Worm (Caenorhabditis elegans) whole organism, L2 larva: ENCODE results near the gene gba-1.

Source experiments
- F13H6.1 ChIP-seq: sonication (generic microtip); optimal IDR thresholded peaks from 2 replicates; lab custom pipeline; 2016; ENCODE audit warnings: missing genetic modification characterization, missing compliant biosample characterization
- R02D3.7 ChIP-seq: fragments of 150-350 bp; optimal IDR thresholded peaks from 2 replicates; lab custom pipeline; 2014; ENCODE audit warnings: missing biosample characterization, missing genetic modification characterization
- Y55F3AM.14 ChIP-seq: fragments of 200-800 bp; sonication (Bioruptor generic); optimal IDR thresholded peaks from 2 replicates; lab custom pipeline; 2018; ENCODE audit warnings: mild to moderate bottlenecking, missing genetic modification characterization, missing compliant biosample characterization
- ZK546.5 ChIP-seq: sonication (generic microtip); optimal IDR thresholded peaks from 2 replicates; lab custom pipeline; 2017; ENCODE audit warnings: missing biosample characterization, missing genetic modification characterization
- alr-1 ChIP-seq: fragments of 150-350 bp; optimal IDR thresholded peaks from 2 replicates; lab custom pipeline; 2014; ENCODE audit warnings: missing biosample characterization, missing genetic modification characterization
- aly-2 ChIP-seq: fragments of 150-350 bp; optimal IDR thresholded peaks from 2 replicates; lab custom pipeline; 2014; ENCODE audit warnings: missing biosample characterization, missing genetic modification characterization
- ceh-16 ChIP-seq: fragments of 150-350 bp; optimal IDR thresholded peaks from 2 replicates; lab custom pipeline; 2014; ENCODE audit warnings: missing biosample characterization, missing genetic modification characterization
- ceh-82 ChIP-seq: fragments of 150-350 bp; optimal IDR thresholded peaks from 2 replicates; lab custom pipeline; 2014; ENCODE audit warnings: missing biosample characterization, missing genetic modification characterization
- elt-1 ChIP-seq: fragments of 150-350 bp; optimal IDR thresholded peaks from 2 replicates; lab custom pipeline; 2014; ENCODE audit warnings: missing biosample characterization, missing genetic modification characterization
- fos-1 ChIP-seq: fragments of 150-350 bp; optimal IDR thresholded peaks from 2 replicates; lab custom pipeline; 2014; ENCODE audit warnings: missing biosample characterization, missing genetic modification characterization
- gmeb-1 ChIP-seq: fragments of 150-350 bp; optimal IDR thresholded peaks from 2 replicates; lab custom pipeline; 2014; ENCODE audit warnings: missing biosample characterization, missing genetic modification characterization
- lin-13 ChIP-seq: fragments of 150-350 bp; optimal IDR thresholded peaks from 2 replicates; lab custom pipeline; 2014; ENCODE audit warnings: missing biosample characterization, missing genetic modification reagents, missing genetic modification characterization
- lin-39 ChIP-seq: fragments of 150-350 bp; optimal IDR thresholded peaks from 2 replicates; lab custom pipeline; 2014; ENCODE audit warnings: missing biosample characterization, missing genetic modification reagents, missing genetic modification characterization
- lsy-2 ChIP-seq, 2 experiments: fragments of 150-350 bp in 1 of 2; sonication (generic microtip) in 1 of 2; optimal IDR thresholded peaks; 2 replicates each; lab custom pipeline; 2014 to 2017; ENCODE audit warnings: missing biosample characterization in 2 of 2, missing genetic modification characterization in 2 of 2
- mab-5 ChIP-seq: fragments of 150-350 bp; optimal IDR thresholded peaks from 2 replicates; lab custom pipeline; 2014; ENCODE audit warnings: missing biosample characterization, missing genetic modification characterization
- mbf-1 ChIP-seq: sonication (generic microtip); optimal IDR thresholded peaks from 2 replicates; lab custom pipeline; 2017; ENCODE audit warnings: missing biosample characterization, missing genetic modification characterization
- mdl-1 ChIP-seq, 2 experiments: fragments of 150-350 bp in 1 of 2; sonication (generic microtip) in 1 of 2; optimal IDR thresholded peaks; 2 replicates each; lab custom pipeline; 2017; ENCODE audit warnings: missing biosample characterization in 2 of 2, missing genetic modification characterization in 2 of 2
- nhr-10 ChIP-seq: sonication (generic microtip); optimal IDR thresholded peaks from 2 replicates; lab custom pipeline; 2017; ENCODE audit warnings: missing biosample characterization, missing genetic modification characterization
- nhr-11 ChIP-seq: fragments of 150-350 bp; optimal IDR thresholded peaks from 2 replicates; lab custom pipeline; 2014; ENCODE audit warnings: missing biosample characterization, missing genetic modification characterization
- nhr-12 ChIP-seq: fragments of 150-350 bp; optimal IDR thresholded peaks from 2 replicates; lab custom pipeline; 2014; ENCODE audit warnings: missing biosample characterization, missing genetic modification characterization
- nhr-23 ChIP-seq: fragments of 150-350 bp; optimal IDR thresholded peaks from 2 replicates; lab custom pipeline; 2014; ENCODE audit warnings: missing biosample characterization, missing genetic modification reagents, missing genetic modification characterization
- nhr-6 ChIP-seq: fragments of 150-350 bp; optimal IDR thresholded peaks from 2 replicates; lab custom pipeline; 2014; ENCODE audit warnings: missing biosample characterization, missing genetic modification characterization
- sem-4 ChIP-seq: fragments of 150-350 bp; optimal IDR thresholded peaks from 2 replicates; lab custom pipeline; 2014; ENCODE audit warnings: missing biosample characterization, missing genetic modification reagents, missing genetic modification characterization
- skn-1 ChIP-seq: sonication (generic microtip); optimal IDR thresholded peaks from 2 replicates; lab custom pipeline; 2017; ENCODE audit warnings: missing biosample characterization, missing genetic modification characterization
- sma-3 ChIP-seq: sonication (generic microtip); optimal IDR thresholded peaks from 2 replicates; lab custom pipeline; 2016; ENCODE audit warnings: missing genetic modification reagents, missing genetic modification characterization, missing compliant biosample characterization
- sma-9 ChIP-seq, 2 experiments: fragments of 150-350 bp in 1 of 2; sonication (generic microtip) in 1 of 2; optimal IDR thresholded peaks; 2 replicates each; lab custom pipeline; 2014 to 2016; ENCODE audit warnings: missing genetic modification characterization in 2 of 2, mild to moderate bottlenecking in 1 of 2, missing biosample characterization in 1 of 2, missing compliant biosample characterization in 1 of 2, missing genetic modification reagents in 1 of 2, moderate library complexity in 1 of 2
- snpc-4 ChIP-seq: fragments of 150-350 bp; optimal IDR thresholded peaks from 2 replicates; lab custom pipeline; 2014; ENCODE audit warnings: missing biosample characterization, missing genetic modification characterization
- unc-55 ChIP-seq: fragments of 150-350 bp; sonication (generic microtip); optimal IDR thresholded peaks from 3 replicates; lab custom pipeline; 2014; ENCODE audit warnings: missing biosample characterization, missing genetic modification reagents, missing genetic modification characterization
- unc-62 ChIP-seq: fragments of 150-350 bp; optimal IDR thresholded peaks from 2 replicates; lab custom pipeline; 2014; ENCODE audit warnings: missing biosample characterization, missing genetic modification reagents, missing genetic modification characterization
- zag-1 ChIP-seq: fragments of 150-350 bp; optimal IDR thresholded peaks from 2 replicates; lab custom pipeline; 2014; ENCODE audit warnings: missing biosample characterization, missing genetic modification characterization
- ztf-1 ChIP-seq: fragments of 200-800 bp; sonication (Bioruptor generic); conservative IDR thresholded peaks from 2 replicates; pipeline ENCODE4 v1.3.6; 2022; ENCODE audit warnings: missing genetic modification characterization, missing compliant biosample characterization
- ztf-11 ChIP-seq: sonication (generic microtip); optimal IDR thresholded peaks from 2 replicates; lab custom pipeline; 2017; ENCODE audit warnings: missing biosample characterization, missing genetic modification characterization

Gene gba-1

DNA sequence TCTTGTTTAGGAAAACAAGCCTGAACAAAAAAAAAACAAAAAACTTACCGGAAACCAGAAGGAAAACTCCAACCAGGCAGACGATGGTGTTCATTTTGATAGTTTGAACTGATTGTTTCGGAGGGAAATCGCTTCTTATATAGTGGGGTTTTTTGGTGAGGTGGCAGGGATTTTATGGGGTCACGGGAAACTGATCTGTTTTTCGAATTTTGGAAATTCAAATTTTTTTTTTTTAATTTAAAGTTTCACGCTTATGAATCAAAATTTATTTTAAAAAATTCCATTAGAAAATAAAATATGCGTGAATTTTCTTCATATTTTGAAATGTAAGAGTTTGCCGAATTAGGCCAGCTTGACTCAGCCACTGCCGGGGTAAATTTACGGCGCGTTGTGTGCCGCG, 1.2 kb upstream of the gba-1 start, which contains the start of gene C33C12.7:
TSS of gene C33C12.7 (minus strand) at position 101 of the 400 bp plus-strand sequence.
- TF ChIP-seq mdl-1 (tag; optimal IDR thresholded peaks at IDR 0.05; lab: Kevin White, UChicago), result no peak
- TF ChIP-seq elt-1 (tag; lab: Kevin White, UChicago), result no peak
- TF ChIP-seq sma-9 (GFP tag; optimal IDR thresholded peaks at IDR 0.05; lab: Kevin White, UChicago), result no peak
- TF ChIP-seq sma-9 (tag; optimal IDR thresholded peaks at IDR 0.05; lab: Kevin White, UChicago), result no peak
- no peak for TF ChIP-seq ceh-82 (tag; lab: Kevin White, UChicago)
- TF ChIP-seq sem-4 (tag; lab: Kevin White, UChicago), result no peak
- TF ChIP-seq F13H6.1 (tag; lab: Kevin White, UChicago), result no peak
- TF ChIP-seq sma-3 (GFP tag; lab: Kevin White, UChicago), result no peak
- no peak for TF ChIP-seq ztf-11
- TF ChIP-seq lin-13, result no peak
- no peak for TF ChIP-seq mab-5 (tag; lab: Kevin White, UChicago)
- no peak for TF ChIP-seq R02D3.7 (tag; lab: Kevin White, UChicago)
- TF ChIP-seq alr-1 (tag; lab: Kevin White, UChicago), result no peak
- no peak for TF ChIP-seq aly-2 (tag; lab: Kevin White, UChicago)
- TF ChIP-seq ztf-1 (GFP tag; lab: Robert Waterston, UW), result no peak
- TF ChIP-seq ZK546.5 (tag; lab: Kevin White, UChicago), result no peak
- TF ChIP-seq snpc-4 (tag; lab: Kevin White, UChicago), result no peak

DNA sequence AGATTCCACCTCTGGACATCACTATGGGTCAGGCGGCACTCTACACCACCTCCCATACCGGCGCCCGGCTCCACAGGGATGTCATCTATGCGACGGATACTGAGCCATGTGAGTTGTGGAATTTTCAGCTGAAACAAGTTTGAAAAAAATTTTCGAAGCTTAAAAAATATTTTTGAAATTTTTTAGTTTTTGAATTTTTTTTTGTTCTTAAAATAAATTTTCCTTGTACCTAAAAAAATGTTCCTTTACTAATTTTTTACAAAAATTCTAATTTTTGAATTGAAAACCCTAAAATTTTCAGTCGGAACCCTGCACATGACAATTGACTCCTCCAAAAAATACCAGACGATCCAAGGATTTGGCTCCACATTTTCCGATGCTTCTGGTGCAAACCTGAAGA, 1.2 kb downstream of the gba-1 start:
- no peak for TF ChIP-seq Y55F3AM.14 (GFP tag; lab: Kevin White, UChicago)
- no peak for TF ChIP-seq nhr-23 (tag; lab: Kevin White, UChicago)
- no peak for TF ChIP-seq elt-1 (tag; lab: Kevin White, UChicago)
- no peak for TF ChIP-seq nhr-12 (tag; lab: Kevin White, UChicago)
- no peak for TF ChIP-seq unc-55 (GFP tag; lab: Kevin White, UChicago)
- no peak for TF ChIP-seq mbf-1 (tag; lab: Kevin White, UChicago)
- TF ChIP-seq ceh-16 (tag; lab: Kevin White, UChicago), result no peak
- no peak for TF ChIP-seq sma-9 (GFP tag; optimal IDR thresholded peaks at IDR 0.05; lab: Kevin White, UChicago)
- no peak for TF ChIP-seq sma-9 (tag; optimal IDR thresholded peaks at IDR 0.05; lab: Kevin White, UChicago)
- TF ChIP-seq nhr-6 (tag; lab: Kevin White, UChicago), result no peak
- no peak for TF ChIP-seq R02D3.7 (tag; lab: Kevin White, UChicago)
- TF ChIP-seq gmeb-1 (tag; lab: Kevin White, UChicago), result no peak

DNA sequence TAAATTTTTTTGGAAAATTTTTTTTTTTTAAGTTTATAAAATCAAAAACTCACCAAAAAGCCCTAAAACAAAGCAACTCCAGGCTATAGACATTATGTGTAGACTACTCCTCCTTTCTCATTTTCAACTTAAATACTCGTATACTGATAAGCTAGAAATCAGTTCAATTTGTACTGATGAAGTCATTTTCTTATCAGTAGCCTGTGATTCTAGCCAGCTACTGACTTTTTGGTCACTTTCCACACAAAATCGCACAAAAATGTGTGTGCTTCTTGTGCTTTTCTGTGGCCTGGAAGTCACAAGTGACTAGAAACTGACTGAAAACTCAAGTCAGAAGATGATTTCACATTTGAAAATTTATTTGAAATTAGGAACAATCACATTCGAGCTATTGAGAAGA, 9.8 kb downstream of the gba-1 start, which contains the start of gene gba-2:
TSS of gene gba-2 (minus strand) at position 106 of the 400 bp plus-strand sequence.
- TF ChIP-seq mbf-1 (tag; lab: Kevin White, UChicago) (no peak), sma-9 (GFP tag; optimal IDR thresholded peaks at IDR 0.05; lab: Kevin White, UChicago) (peak; percentile 31), sma-9 (tag; optimal IDR thresholded peaks at IDR 0.05; lab: Kevin White, UChicago) (no peak), unc-62 (GFP tag; lab: Kevin White, UChicago) (no peak), sem-4 (tag; lab: Kevin White, UChicago) (no peak), fos-1 (tag; lab: Kevin White, UChicago) (peak; percentile 66)

- TF ChIP-seq lsy-2 (tag; optimal IDR thresholded peaks at IDR 0.05; lab: Kevin White, UChicago), result peak in 1 of 2 experiments; percentile 31
- no peak for TF ChIP-seq lin-39 (tag; lab: Kevin White, UChicago)
Observed at ce11 chrII:2186730-2187129, 10.2 kb downstream of the gba-1 start.

- TF ChIP-seq lin-39 (tag; lab: Kevin White, UChicago) (no peak), mdl-1 (tag; optimal IDR thresholded peaks at IDR 0.05; lab: Kevin White, UChicago) (no peak), lsy-2 (tag; optimal IDR thresholded peaks at IDR 0.05; lab: Kevin White, UChicago) (no peak), skn-1 (no peak), nhr-11 (no peak), nhr-10 (tag; lab: Kevin White, UChicago) (no peak), nhr-23 (tag; lab: Kevin White, UChicago) (no peak), zag-1 (no peak), aly-2 (tag; lab: Kevin White, UChicago) (no peak), lin-13 (no peak)
- TF ChIP-seq, all 48 proteins: peak for 0
Observed at ce11 chrII:2189357-2189756, 12.8 kb downstream of the gba-1 start, which contains the start of gene mtq-2. TSS of gene mtq-2 (minus strand) at chrII:2189457.
